Fruit fly (Drosophila melanogaster) whole organism, embryonic: ENCODE data around the gene RhoGAP19D.
A peak's percentile ranks its signal among the peaks of the same experiment; 100 is the strongest.

ENCODE experiments used
- Abd-B ChIP-seq: fragments of 200-800 bp; sonication (Bioruptor generic); optimal IDR thresholded peaks from 2 replicates; lab custom pipeline; 2018; ENCODE audit warnings: missing biosample characterization, mild to moderate bottlenecking, missing genetic modification characterization, moderate library complexity
- Adf1 ChIP-seq: fragments of 200-800 bp; sonication (Bioruptor generic); IDR thresholded peaks from 2 replicates; pipeline ENCODE4 v1.3.6; 2022; ENCODE audit warnings: missing biosample characterization, missing genetic modification characterization
- CG10267 ChIP-seq: fragments of 200-800 bp; sonication (Bioruptor generic); optimal IDR thresholded peaks from 2 replicates; lab custom pipeline; 2018; ENCODE audit warnings: missing biosample characterization, mild to moderate bottlenecking, missing genetic modification characterization, moderate library complexity
- CG11085 ChIP-seq: fragments of 200-800 bp; sonication (Bioruptor generic); IDR thresholded peaks from 2 replicates; pipeline ENCODE4 v1.3.6; 2022; ENCODE audit warnings: missing biosample characterization, missing genetic modification characterization
- CG11398 ChIP-seq: fragments of 200-800 bp; sonication (Bioruptor generic); optimal IDR thresholded peaks from 2 replicates; lab custom pipeline; 2016; ENCODE audit warnings: missing biosample characterization, missing genetic modification characterization
- CG11560 ChIP-seq: fragments of 200-800 bp; sonication (Bioruptor generic); IDR thresholded peaks from 3 replicates; pipeline ENCODE4 v1.3.6; 2022; ENCODE audit warnings: missing biosample characterization, missing genetic modification characterization
- CG13287 ChIP-seq: fragments of 200-800 bp; sonication (Bioruptor generic); IDR thresholded peaks from 2 replicates; pipeline ENCODE4 v1.3.6; 2022; ENCODE audit warnings: missing biosample characterization, missing genetic modification characterization; ENCODE audit not compliant: partially characterized antibody
- CG13424 ChIP-seq: fragments of 200-800 bp; sonication (Bioruptor generic); optimal IDR thresholded peaks from 2 replicates; lab custom pipeline; 2019; ENCODE audit warnings: missing biosample characterization, mild to moderate bottlenecking, missing genetic modification characterization, moderate library complexity
- CG13775 ChIP-seq: fragments of 200-800 bp; sonication (Bioruptor generic); optimal IDR thresholded peaks from 3 replicates; lab custom pipeline; 2017; ENCODE audit warnings: missing biosample characterization, mild to moderate bottlenecking, missing genetic modification characterization
- CG13894 ChIP-seq: fragments of 200-800 bp; sonication (Bioruptor generic); optimal IDR thresholded peaks from 3 replicates; lab custom pipeline; 2018; ENCODE audit warnings: missing biosample characterization, mild to moderate bottlenecking, missing genetic modification characterization, moderate library complexity
- CG1603 ChIP-seq: fragments of 200-800 bp; sonication (Bioruptor generic); optimal IDR thresholded peaks from 2 replicates; lab custom pipeline; 2019; ENCODE audit warnings: missing biosample characterization, mild to moderate bottlenecking, missing genetic modification characterization, moderate library complexity
- CG17186 ChIP-seq: fragments of 200-800 bp; sonication (Bioruptor generic); optimal IDR thresholded peaks from 3 replicates; lab custom pipeline; 2017; ENCODE audit warnings: missing biosample characterization, missing genetic modification reagents, missing genetic modification characterization
- CG17359 ChIP-seq: fragments of 200-800 bp; sonication (Bioruptor generic); optimal IDR thresholded peaks from 3 replicates; lab custom pipeline; 2018; ENCODE audit warnings: missing biosample characterization, mild to moderate bottlenecking, missing genetic modification characterization, moderate library complexity
- CG17361 ChIP-seq: fragments of 200-800 bp; sonication (Bioruptor generic); IDR thresholded peaks from 3 replicates; pipeline ENCODE4 v1.3.6; 2022; ENCODE audit warnings: missing biosample characterization, missing genetic modification characterization
- CG1792 ChIP-seq: fragments of 200-800 bp; sonication (Bioruptor generic); optimal IDR thresholded peaks from 2 replicates; lab custom pipeline; 2016; ENCODE audit warnings: missing biosample characterization, missing genetic modification characterization
- CG2129 ChIP-seq: fragments of 200-800 bp; sonication (Bioruptor generic); IDR thresholded peaks from 2 replicates; pipeline ENCODE4 v1.3.6; 2022; ENCODE audit warnings: missing biosample characterization, missing genetic modification characterization; ENCODE audit not compliant: partially characterized antibody
- CG32532 ChIP-seq: fragments of 200-800 bp; sonication (Bioruptor generic); IDR thresholded peaks from 2 replicates; pipeline ENCODE4 v1.3.6; 2022; ENCODE audit warnings: missing biosample characterization, missing genetic modification characterization
- CG34224 ChIP-seq: fragments of 200-800 bp; sonication (Bioruptor generic); IDR thresholded peaks from 3 replicates; pipeline ENCODE4 v1.3.6; 2022; ENCODE audit warnings: missing biosample characterization, missing genetic modification characterization; ENCODE audit not compliant: partially characterized antibody
- CG4360 ChIP-seq: fragments of 200-800 bp; sonication (Bioruptor generic); IDR thresholded peaks from 2 replicates; pipeline ENCODE4 v1.3.6; 2022; ENCODE audit warnings: missing biosample characterization, missing genetic modification characterization
- CG4617 ChIP-seq: fragments of 200-800 bp; sonication (Bioruptor generic); optimal IDR thresholded peaks from 3 replicates; lab custom pipeline; 2016; ENCODE audit warnings: missing biosample characterization, missing genetic modification characterization, borderline replicate concordance
- CG6272 ChIP-seq: fragments of 200-800 bp; sonication (Bioruptor generic); IDR thresholded peaks from 2 replicates; pipeline ENCODE4 v1.3.6; 2022; ENCODE audit warnings: missing biosample characterization, missing genetic modification characterization
- CG6791 ChIP-seq: fragments of 200-800 bp; sonication (Bioruptor generic); IDR thresholded peaks from 3 replicates; pipeline ENCODE4 v1.3.6; 2022; ENCODE audit warnings: missing biosample characterization, missing genetic modification characterization; ENCODE audit not compliant: partially characterized antibody
- CG7357 ChIP-seq: fragments of 200-800 bp; sonication (Bioruptor generic); IDR thresholded peaks from 3 replicates; pipeline ENCODE4 v1.3.6; 2022; ENCODE audit warnings: missing biosample characterization, missing genetic modification characterization
- CG7786 ChIP-seq: fragments of 200-800 bp; sonication (Bioruptor generic); optimal IDR thresholded peaks from 2 replicates; lab custom pipeline; 2016; ENCODE audit warnings: missing biosample characterization, missing genetic modification characterization
- Dbx ChIP-seq: fragments of 200-800 bp; sonication (Bioruptor generic); IDR thresholded peaks from 3 replicates; pipeline ENCODE4 v1.3.6; 2022; ENCODE audit warnings: missing biosample characterization, missing genetic modification characterization
- Dfd ChIP-seq, 2 experiments: fragments of >200 bp; optimal IDR thresholded peaks; 2 replicates each; lab custom pipeline; 2017; ENCODE audit warnings: missing biosample characterization in 2 of 2, missing genetic modification characterization in 2 of 2
- Gug ChIP-seq: fragments of 200-800 bp; sonication (Bioruptor generic); IDR thresholded peaks from 4 replicates; pipeline ENCODE4 v1.3.6; 2022; ENCODE audit warnings: missing biosample characterization, missing genetic modification characterization
- Mad ChIP-seq: fragments of 200-800 bp; sonication (Bioruptor generic); optimal IDR thresholded peaks from 2 replicates; lab custom pipeline; 2016; ENCODE audit warnings: missing biosample characterization, missing genetic modification characterization
- Meics ChIP-seq: fragments of 200-800 bp; sonication (Bioruptor generic); optimal IDR thresholded peaks from 2 replicates; lab custom pipeline; 2017; ENCODE audit warnings: missing biosample characterization, mild to moderate bottlenecking, missing genetic modification characterization
- Myb ChIP-seq: fragments of 200-800 bp; sonication (Bioruptor generic); optimal IDR thresholded peaks from 2 replicates; lab custom pipeline; 2016; ENCODE audit warnings: missing biosample characterization, missing genetic modification characterization
- NC2β ChIP-seq: fragments of 200-800 bp; sonication (Bioruptor generic); optimal IDR thresholded peaks from 2 replicates; lab custom pipeline; 2016; ENCODE audit warnings: missing biosample characterization, missing genetic modification characterization
- Oli ChIP-seq: fragments of 200-800 bp; sonication (Bioruptor generic); optimal IDR thresholded peaks from 2 replicates; lab custom pipeline; 2018; ENCODE audit warnings: missing biosample characterization, mild to moderate bottlenecking, missing genetic modification characterization, moderate library complexity
- Sry-δ ChIP-seq: fragments of 200-800 bp; sonication (Bioruptor generic); optimal IDR thresholded peaks from 2 replicates; lab custom pipeline; 2016; ENCODE audit warnings: missing biosample characterization, missing genetic modification characterization
- YL-1 ChIP-seq: fragments of 200-800 bp; sonication (Bioruptor generic); optimal IDR thresholded peaks from 3 replicates; lab custom pipeline; 2017; ENCODE audit warnings: missing biosample characterization, mild to moderate bottlenecking, missing genetic modification characterization
- ato ChIP-seq: fragments of 200-800 bp; sonication (Bioruptor generic); IDR thresholded peaks from 2 replicates; pipeline ENCODE4 v1.3.6; 2022; ENCODE audit warnings: missing biosample characterization, missing genetic modification characterization; ENCODE audit not compliant: partially characterized antibody
- az2 ChIP-seq: fragments of 200-800 bp; sonication (Bioruptor generic); optimal IDR thresholded peaks from 3 replicates; lab custom pipeline; 2016; ENCODE audit warnings: missing biosample characterization, missing genetic modification characterization
- chif ChIP-seq, 2 experiments: fragments of 200-800 bp; sonication (Bioruptor generic); optimal IDR thresholded peaks; 3 replicates each; lab custom pipeline; 2016; ENCODE audit warnings: missing biosample characterization in 2 of 2, missing genetic modification characterization in 2 of 2
- dmrt11E ChIP-seq: fragments of 200-800 bp; sonication (Bioruptor generic); optimal IDR thresholded peaks from 3 replicates; lab custom pipeline; 2018; ENCODE audit warnings: missing biosample characterization, mild to moderate bottlenecking, missing genetic modification characterization, moderate library complexity
- ftz-f1 ChIP-seq: fragments of 200-800 bp; sonication (Bioruptor generic); optimal IDR thresholded peaks from 2 replicates; lab custom pipeline; 2016; ENCODE audit warnings: missing biosample characterization, missing genetic modification characterization
- hbn ChIP-seq: fragments of 200-800 bp; sonication (Bioruptor generic); IDR thresholded peaks from 2 replicates; pipeline ENCODE4 v1.3.6; 2022; ENCODE audit warnings: missing biosample characterization, missing genetic modification characterization; ENCODE audit not compliant: partially characterized antibody
- ind ChIP-seq: fragments of 200-800 bp; sonication (Bioruptor generic); optimal IDR thresholded peaks from 3 replicates; lab custom pipeline; 2016; ENCODE audit warnings: missing biosample characterization, missing genetic modification characterization
- lilli ChIP-seq: fragments of 200-800 bp; sonication (Bioruptor generic); optimal IDR thresholded peaks from 3 replicates; lab custom pipeline; 2016; ENCODE audit warnings: missing biosample characterization, missing genetic modification characterization
- nerfin-2 ChIP-seq: fragments of 200-800 bp; sonication (Bioruptor generic); IDR thresholded peaks from 2 replicates; pipeline ENCODE4 v1.3.6; 2022; ENCODE audit warnings: missing biosample characterization, missing genetic modification characterization; ENCODE audit not compliant: partially characterized antibody
- p53 ChIP-seq: fragments of 200-800 bp; sonication (Bioruptor generic); optimal IDR thresholded peaks from 2 replicates; lab custom pipeline; 2016; ENCODE audit warnings: missing biosample characterization, missing genetic modification characterization
- phol ChIP-seq: fragments of 200-800 bp; sonication (Bioruptor generic); optimal IDR thresholded peaks from 3 replicates; lab custom pipeline; 2018; ENCODE audit warnings: missing biosample characterization, mild to moderate bottlenecking, missing genetic modification characterization, moderate library complexity
- row ChIP-seq: fragments of 200-800 bp; sonication (Bioruptor generic); IDR thresholded peaks from 3 replicates; pipeline ENCODE4 v1.3.6; 2022; ENCODE audit warnings: missing biosample characterization, missing genetic modification characterization
- sna ChIP-seq: fragments of 200-800 bp; sonication (Bioruptor generic); IDR thresholded peaks from 2 replicates; pipeline ENCODE4 v1.3.6; 2022; ENCODE audit warnings: missing biosample characterization, missing genetic modification characterization; ENCODE audit not compliant: partially characterized antibody
- sob ChIP-seq: fragments of 200-800 bp; sonication (Bioruptor generic); IDR thresholded peaks from 2 replicates; pipeline ENCODE4 v1.3.6; 2022; ENCODE audit warnings: missing biosample characterization, missing genetic modification characterization
- stwl ChIP-seq: fragments of 200-800 bp; sonication (Bioruptor generic); optimal IDR thresholded peaks from 3 replicates; lab custom pipeline; 2018; ENCODE audit warnings: missing biosample characterization, mild to moderate bottlenecking, missing genetic modification characterization, moderate library complexity
- unc-4 ChIP-seq: fragments of 200-800 bp; sonication (Bioruptor generic); IDR thresholded peaks from 2 replicates; pipeline ENCODE4 v1.3.6; 2022; ENCODE audit warnings: missing biosample characterization, missing genetic modification characterization; ENCODE audit not compliant: partially characterized antibody

The RhoGAP19D gene

dm6 chrX:20423747-20424165 is 86.7 kb downstream of the RhoGAP19D start, which contains the start of the genes Pp4-19C and cactin:
Gene Pp4-19C (minus strand): TSS chrX:20424002.
Gene cactin (plus strand): TSS chrX:20424069.
- no peak for TF ChIP-seq Oli (tag; lab: Kevin White, UChicago)
- peak; percentile 45 for TF ChIP-seq lilli (GFP tag; lab: Kevin White, UChicago)
- peak; percentile 7 for TF ChIP-seq CG13775 (GFP tag; lab: Kevin White, UChicago)
- TF ChIP-seq CG11085 (GFP tag; lab: Robert Waterston, UW), result no peak
- peak; percentile 59 for TF ChIP-seq stwl
- TF ChIP-seq CG34224 (GFP tag; lab: Robert Waterston, UW), result peak; percentile 83
- TF ChIP-seq unc-4 (GFP tag; lab: Robert Waterston, UW), result peak; percentile 83
- TF ChIP-seq Myb (GFP tag; lab: Kevin White, UChicago), result peak; percentile 22
- peak in 1 of 2 experiments; percentile 21 for TF ChIP-seq chif (GFP tag; optimal IDR thresholded peaks at IDR 0.05; lab: Kevin White, UChicago)
- TF ChIP-seq YL-1 (GFP tag; lab: Kevin White, UChicago), result peak; percentile 79
- peak; percentile 57; the same call in 1 of the 3 replicates for TF ChIP-seq CG7357 (GFP tag; lab: Robert Waterston, UW)
- TF ChIP-seq CG32532 (GFP tag; lab: Robert Waterston, UW), result no peak
- TF ChIP-seq ftz-f1 (GFP tag; lab: Kevin White, UChicago), result no peak
- no peak for TF ChIP-seq NC2β (GFP tag; lab: Kevin White, UChicago)
- TF ChIP-seq hbn (GFP tag; lab: Robert Waterston, UW), result peak; percentile 61
- no peak for TF ChIP-seq Meics (GFP tag; lab: Kevin White, UChicago)
- peak; percentile 44 for TF ChIP-seq Mad (GFP tag; lab: Kevin White, UChicago)
- TF ChIP-seq CG2129, result peak; percentile 71
- TF ChIP-seq CG4617 (GFP tag; lab: Kevin White, UChicago), result peak; percentile 62
- peak; percentile 28 for TF ChIP-seq CG1792 (GFP tag; lab: Kevin White, UChicago)
- peak; percentile 83 for TF ChIP-seq CG6791 (GFP tag; lab: Robert Waterston, UW)
- peak; percentile 24 for TF ChIP-seq CG10267 (tag; lab: Kevin White, UChicago)
- peak; percentile 90 for TF ChIP-seq Sry-δ (GFP tag; lab: Kevin White, UChicago)
- peak; percentile 69 for TF ChIP-seq phol (tag; lab: Kevin White, UChicago)
- peak; percentile 61; the same call in 2 of the 3 replicates for TF ChIP-seq CG11560 (tag; lab: Robert Waterston, UW)
- peak; percentile 17 for TF ChIP-seq ind (GFP tag; lab: Kevin White, UChicago)
- peak; percentile 29 for TF ChIP-seq CG7786 (GFP tag; lab: Kevin White, UChicago)
- TF ChIP-seq Gug (GFP tag; lab: Robert Waterston, UW), result peak; percentile 13; the same call in 1 of the 4 replicates
- TF ChIP-seq p53 (GFP tag; lab: Kevin White, UChicago), result no peak
- 0 out of 3 replicates have a peak, but pooled peaks have one; percentile 30 for TF ChIP-seq CG17361
- peak; percentile 28 for TF ChIP-seq dmrt11E (tag; lab: Kevin White, UChicago)
- peak; percentile 86 for TF ChIP-seq sna (GFP tag; lab: Robert Waterston, UW)
- peak; percentile 34 for TF ChIP-seq CG17186 (GFP tag; lab: Kevin White, UChicago)
- peak; percentile 86 for TF ChIP-seq CG13287 (GFP tag; lab: Robert Waterston, UW)
- TF ChIP-seq CG17359 (tag; lab: Kevin White, UChicago), result no peak
- TF ChIP-seq az2, result peak; percentile 1
- no peak for TF ChIP-seq Adf1 (GFP tag; lab: Robert Waterston, UW)
- no peak for TF ChIP-seq Dbx (GFP tag; lab: Robert Waterston, UW)
- peak; percentile 48 for TF ChIP-seq Abd-B (GFP tag; lab: Kevin White, UChicago)
- peak; percentile 11; the same call in 1 of the 2 replicates for TF ChIP-seq CG6272
- no peak for TF ChIP-seq CG11398 (GFP tag; lab: Kevin White, UChicago)
- TF ChIP-seq CG4360 (GFP tag; lab: Robert Waterston, UW), result no peak
- no peak for TF ChIP-seq Dfd (GFP tag; optimal IDR thresholded peaks at IDR 0.05; lab: Kevin White, UChicago)
- TF ChIP-seq ato (GFP tag; lab: Robert Waterston, UW), result peak; percentile 74
- no peak for TF ChIP-seq CG1603 (tag; lab: Kevin White, UChicago)
- no peak for TF ChIP-seq CG13894 (tag; lab: Kevin White, UChicago)
- peak; percentile 72 for TF ChIP-seq row
- peak; percentile 7 for TF ChIP-seq CG13424 (tag; lab: Kevin White, UChicago)
- TF ChIP-seq sob (GFP tag; lab: Robert Waterston, UW), result 0 out of 2 replicates have a peak, but pooled peaks have one; percentile 25
- TF ChIP-seq nerfin-2 (GFP tag; lab: Robert Waterston, UW), result peak; percentile 86
